Worm (Caenorhabditis elegans) whole organism, young adult: ENCODE results near the gene clec-55.

Source experiments
- B0336.3 ChIP-seq: fragments of 200-800 bp; sonication (Bioruptor generic); IDR thresholded peaks from 2 replicates; pipeline ENCODE4 v1.3.6; 2022; ENCODE audit warnings: missing genetic modification characterization, missing compliant biosample characterization
- C17E4.6 ChIP-seq: fragments of 200-800 bp; sonication (Bioruptor generic); IDR thresholded peaks from 2 replicates; pipeline ENCODE4 v1.3.6; 2022; ENCODE audit warnings: missing genetic modification reagents, missing genetic modification characterization, missing compliant biosample characterization
- F10E7.11 ChIP-seq: sonication (generic microtip); optimal IDR thresholded peaks from 2 replicates; lab custom pipeline; 2017; ENCODE audit warnings: mild to moderate bottlenecking, missing genetic modification characterization, moderate library complexity, missing compliant biosample characterization
- F22D6.2 ChIP-seq: sonication (generic microtip); optimal IDR thresholded peaks from 2 replicates; lab custom pipeline; 2016; ENCODE audit warnings: mild to moderate bottlenecking, missing genetic modification characterization, missing compliant biosample characterization
- F33H1.4 ChIP-seq: fragments of 200-800 bp; sonication (Bioruptor generic); IDR thresholded peaks from 2 replicates; pipeline ENCODE4 v1.3.6; 2022; ENCODE audit warnings: missing genetic modification reagents, missing genetic modification characterization, missing compliant biosample characterization
- F37B4.10 ChIP-seq: fragments of 200-800 bp; sonication (Bioruptor generic); IDR thresholded peaks from 2 replicates; pipeline ENCODE4 v1.3.6; 2022; ENCODE audit warnings: missing genetic modification characterization, missing compliant biosample characterization
- F49E8.2 ChIP-seq: sonication (generic microtip); optimal IDR thresholded peaks from 3 replicates; lab custom pipeline; 2017; ENCODE audit warnings: missing genetic modification characterization, mild to moderate bottlenecking, missing compliant biosample characterization, antibody characterized with exemption, moderate library complexity; ENCODE audit not compliant: insufficient read depth
- F55B11.4 ChIP-seq: sonication (generic microtip); optimal IDR thresholded peaks from 2 replicates; lab custom pipeline; 2016; ENCODE audit warnings: missing compliant biosample characterization, missing genetic modification characterization, borderline replicate concordance; ENCODE audit not compliant: insufficient read depth
- Y56A3A.18 ChIP-seq: fragments of 200-800 bp; sonication (Bioruptor generic); IDR thresholded peaks from 2 replicates; pipeline ENCODE4 v1.3.6; 2022; ENCODE audit warnings: missing genetic modification reagents, missing genetic modification characterization, missing compliant biosample characterization
- Y67H2A.10 ChIP-seq: fragments of 200-800 bp; sonication (Bioruptor generic); conservative IDR thresholded peaks from 2 replicates; pipeline ENCODE4 v1.3.6; 2022; ENCODE audit warnings: missing genetic modification reagents, missing genetic modification characterization, missing compliant biosample characterization
- Y95B8A.8 ChIP-seq: fragments of 200-800 bp; sonication (Bioruptor generic); IDR thresholded peaks from 2 replicates; pipeline ENCODE4 v1.3.6; 2022; ENCODE audit warnings: missing genetic modification reagents, missing genetic modification characterization, missing compliant biosample characterization
- aptf-3 ChIP-seq: fragments of 200-800 bp; sonication (Bioruptor generic); IDR thresholded peaks from 2 replicates; pipeline ENCODE4 v1.3.6; 2022; ENCODE audit warnings: missing genetic modification characterization, missing compliant biosample characterization
- athp-1 ChIP-seq: sonication (generic microtip); optimal IDR thresholded peaks from 2 replicates; lab custom pipeline; 2017; ENCODE audit warnings: mild to moderate bottlenecking, missing genetic modification characterization, missing compliant biosample characterization
- attf-6 ChIP-seq: fragments of 200-800 bp; sonication (Bioruptor generic); IDR thresholded peaks from 2 replicates; pipeline ENCODE4 v1.3.6; 2022; ENCODE audit warnings: missing genetic modification reagents, missing genetic modification characterization, missing compliant biosample characterization
- bed-1 ChIP-seq: fragments of 200-800 bp; sonication (Bioruptor generic); IDR thresholded peaks from 2 replicates; pipeline ENCODE4 v1.3.6; 2022; ENCODE audit warnings: missing genetic modification reagents, missing genetic modification characterization, missing compliant biosample characterization
- ceh-91 ChIP-seq: fragments of 200-800 bp; sonication (Bioruptor generic); IDR thresholded peaks from 2 replicates; pipeline ENCODE4 v1.3.6; 2022; ENCODE audit warnings: missing genetic modification reagents, missing genetic modification characterization, missing compliant biosample characterization
- dox-1 ChIP-seq: fragments of 200-800 bp; sonication (Bioruptor generic); IDR thresholded peaks from 2 replicates; pipeline ENCODE4 v1.3.6; 2022; ENCODE audit warnings: missing genetic modification reagents, missing genetic modification characterization, missing compliant biosample characterization
- dpl-1 ChIP-seq: fragments of 150-350 bp; optimal IDR thresholded peaks from 2 replicates; lab custom pipeline; 2014; ENCODE audit warnings: missing biosample characterization, missing genetic modification reagents, missing genetic modification characterization
- efl-1 ChIP-seq: fragments of 150-350 bp; optimal IDR thresholded peaks from 2 replicates; lab custom pipeline; 2014; ENCODE audit warnings: missing biosample characterization, missing genetic modification reagents, missing genetic modification characterization
- ekl-4 ChIP-seq: fragments of 200-800 bp; sonication (Bioruptor generic); IDR thresholded peaks from 2 replicates; pipeline ENCODE4 v1.3.6; 2022; ENCODE audit warnings: missing genetic modification reagents, missing genetic modification characterization, missing compliant biosample characterization
- him-1 ChIP-seq: sonication (generic microtip); optimal IDR thresholded peaks from 2 replicates; lab custom pipeline; 2016; ENCODE audit warnings: missing genotype, missing genetic modification reagents, missing genetic modification characterization, missing compliant biosample characterization
- hmg-1.2 ChIP-seq: fragments of 200-800 bp; sonication (Bioruptor generic); IDR thresholded peaks from 2 replicates; pipeline ENCODE4 v1.3.6; 2022; ENCODE audit warnings: missing genetic modification reagents, missing genetic modification characterization, missing compliant biosample characterization
- lag-1 ChIP-seq: fragments of 200-800 bp; sonication (Bioruptor generic); IDR thresholded peaks from 2 replicates; pipeline ENCODE4 v1.3.6; 2022; ENCODE audit warnings: missing genetic modification reagents, missing genetic modification characterization, missing compliant biosample characterization
- lin-54 ChIP-seq: fragments of 200-800 bp; sonication (Bioruptor generic); optimal IDR thresholded peaks from 2 replicates; lab custom pipeline; 2018; ENCODE audit warnings: mild to moderate bottlenecking, missing genetic modification characterization, missing compliant biosample characterization
- lir-1 ChIP-seq: fragments of 200-800 bp; sonication (Bioruptor generic); conservative IDR thresholded peaks from 2 replicates; pipeline ENCODE4 v1.3.6; 2022; ENCODE audit warnings: missing genetic modification reagents, missing genetic modification characterization, missing compliant biosample characterization
- lsl-1 ChIP-seq: fragments of 200-800 bp; sonication (Bioruptor generic); optimal IDR thresholded peaks from 2 replicates; lab custom pipeline; 2018; ENCODE audit warnings: mild to moderate bottlenecking, missing genetic modification characterization, moderate library complexity, missing compliant biosample characterization
- madf-3 ChIP-seq: fragments of 200-800 bp; sonication (Bioruptor generic); IDR thresholded peaks from 2 replicates; pipeline ENCODE4 v1.3.6; 2022; ENCODE audit warnings: missing genetic modification reagents, missing genetic modification characterization, missing compliant biosample characterization
- madf-8 ChIP-seq: fragments of 200-800 bp; sonication (Bioruptor generic); conservative IDR thresholded peaks from 2 replicates; pipeline ENCODE4 v1.3.6; 2022; ENCODE audit warnings: missing genetic modification reagents, missing genetic modification characterization, missing compliant biosample characterization
- mcd-1 ChIP-seq: fragments of 200-800 bp; sonication (Bioruptor generic); IDR thresholded peaks from 2 replicates; pipeline ENCODE4 v1.3.6; 2022; ENCODE audit warnings: missing genetic modification reagents, missing genetic modification characterization, missing compliant biosample characterization
- mel-28 ChIP-seq: sonication (generic microtip); optimal IDR thresholded peaks from 2 replicates; lab custom pipeline; 2016; ENCODE audit warnings: borderline replicate concordance, mild to moderate bottlenecking, missing genetic modification characterization, missing compliant biosample characterization
- nfya-2 ChIP-seq: fragments of 200-800 bp; sonication (Bioruptor generic); IDR thresholded peaks from 2 replicates; pipeline ENCODE4 v1.3.6; 2022; ENCODE audit warnings: missing genetic modification reagents, missing genetic modification characterization, missing compliant biosample characterization
- pbrm-1 ChIP-seq: fragments of 200-800 bp; sonication (Bioruptor generic); IDR thresholded peaks from 2 replicates; pipeline ENCODE4 v1.3.6; 2022; ENCODE audit warnings: missing genetic modification reagents, missing genetic modification characterization, missing compliant biosample characterization
- rcor-1 ChIP-seq: fragments of 200-800 bp; sonication (Bioruptor generic); IDR thresholded peaks from 2 replicates; pipeline ENCODE4 v1.3.6; 2022; ENCODE audit warnings: missing genetic modification reagents, missing genetic modification characterization, missing compliant biosample characterization
- snpc-1.1 ChIP-seq: sonication (generic microtip); optimal IDR thresholded peaks from 2 replicates; lab custom pipeline; 2017; ENCODE audit warnings: missing genetic modification characterization, mild to moderate bottlenecking, missing compliant biosample characterization, antibody characterized with exemption, moderate library complexity, missing genotype, missing genetic modification reagents; ENCODE audit not compliant: insufficient read depth
- snpc-1.3 ChIP-seq: sonication (generic microtip); optimal IDR thresholded peaks from 2 replicates; lab custom pipeline; 2017; ENCODE audit warnings: missing genetic modification characterization, mild to moderate bottlenecking, missing compliant biosample characterization, antibody characterized with exemption, moderate library complexity, missing genotype, missing genetic modification reagents; ENCODE audit not compliant: insufficient read depth
- snpc-3.4 ChIP-seq: sonication (generic microtip); optimal IDR thresholded peaks from 2 replicates; lab custom pipeline; 2017; ENCODE audit warnings: missing genetic modification characterization, mild to moderate bottlenecking, missing compliant biosample characterization, antibody characterized with exemption, moderate library complexity, missing genotype, missing genetic modification reagents
- tbp1 ChIP-seq: fragments of 200-800 bp; sonication (Bioruptor generic); optimal IDR thresholded peaks from 2 replicates; lab custom pipeline; 2018; ENCODE audit warnings: mild to moderate bottlenecking, missing genetic modification characterization, missing compliant biosample characterization
- tbx-9 ChIP-seq: sonication (generic microtip); optimal IDR thresholded peaks from 2 replicates; lab custom pipeline; 2016; ENCODE audit warnings: borderline replicate concordance, missing genetic modification characterization, inconsistent platforms, missing compliant biosample characterization
- unc-130 ChIP-seq: sonication (generic microtip); optimal IDR thresholded peaks from 2 replicates; lab custom pipeline; 2016; ENCODE audit warnings: missing genetic modification reagents, missing genetic modification characterization, missing compliant biosample characterization
- xnd-1 ChIP-seq: sonication (generic microtip); optimal IDR thresholded peaks from 2 replicates; lab custom pipeline; 2016; ENCODE audit warnings: missing genotype, missing genetic modification reagents, missing genetic modification characterization, missing compliant biosample characterization
- ztf-18 ChIP-seq: sonication (generic microtip); optimal IDR thresholded peaks from 2 replicates; lab custom pipeline; 2016; ENCODE audit warnings: missing genotype, mild to moderate bottlenecking, missing genetic modification characterization, missing compliant biosample characterization

The clec-55 gene

ce11 chrV:14457070-14457469, 22.0 kb upstream of the clec-55 start, which contains the start of gene coh-3 (continued):
- no peak for TF ChIP-seq tbx-9 (tag; lab: Kevin White, UChicago)
- TF ChIP-seq Y56A3A.18 (GFP tag; lab: Robert Waterston, UW) = no peak
- peak; percentile 70 for TF ChIP-seq attf-6 (GFP tag; lab: Robert Waterston, UW)
- TF ChIP-seq mcd-1 (GFP tag; lab: Robert Waterston, UW) = peak; percentile 63
- 0 out of 2 replicates have a peak, but pooled peaks have one; percentile 35 for TF ChIP-seq Y95B8A.8 (GFP tag; lab: Robert Waterston, UW)
- peak; percentile 90 for TF ChIP-seq lin-54 (GFP tag; lab: Kevin White, UChicago)
- no peak for TF ChIP-seq F10E7.11
- TF ChIP-seq snpc-1.3 = peak; percentile 92
- no peak for TF ChIP-seq bed-1
- peak; percentile 96 for TF ChIP-seq ceh-91 (GFP tag; lab: Robert Waterston, UW)
- peak; percentile 96 for TF ChIP-seq efl-1 (GFP tag; lab: Kevin White, UChicago)
- TF ChIP-seq lag-1 (GFP tag; lab: Robert Waterston, UW) = no peak
- TF ChIP-seq athp-1 (tag; lab: Kevin White, UChicago) = peak; percentile 25
- TF ChIP-seq tbp1 (GFP tag; lab: Kevin White, UChicago) = peak; percentile 69
- peak; percentile 81 for TF ChIP-seq dox-1 (GFP tag; lab: Robert Waterston, UW)
- TF ChIP-seq F37B4.10 (GFP tag; lab: Robert Waterston, UW) = no peak
- peak; percentile 53; the same call in 1 of the 2 replicates for TF ChIP-seq lir-1
- peak; percentile 90 for TF ChIP-seq dpl-1 (GFP tag; lab: Kevin White, UChicago)
- TF ChIP-seq F55B11.4 (tag; lab: Kevin White, UChicago) = no peak
- no peak for TF ChIP-seq nfya-2 (GFP tag; lab: Robert Waterston, UW)
- TF ChIP-seq snpc-3.4 = peak; percentile 95
- TF ChIP-seq snpc-1.1 (tag; lab: Kevin White, UChicago) = peak; percentile 87
- TF ChIP-seq xnd-1 = peak; percentile 99
- TF ChIP-seq rcor-1 (GFP tag; lab: Robert Waterston, UW) = peak; percentile 76
- peak; percentile 49; the same call in 1 of the 2 replicates for TF ChIP-seq hmg-1.2
- TF ChIP-seq B0336.3 (GFP tag; lab: Robert Waterston, UW) = peak; percentile 53; the same call in 1 of the 2 replicates
- peak; percentile 74 for TF ChIP-seq pbrm-1 (GFP tag; lab: Robert Waterston, UW)
- peak; percentile 99 for TF ChIP-seq F33H1.4 (GFP tag; lab: Robert Waterston, UW)
- TF ChIP-seq unc-130 = peak; percentile 59
- peak; percentile 88 for TF ChIP-seq ekl-4 (GFP tag; lab: Robert Waterston, UW)
- peak; percentile 99 for TF ChIP-seq lsl-1
- TF ChIP-seq Y67H2A.10 = 0 out of 2 replicates have a peak, but pooled peaks have one; percentile 25
- peak; percentile 94 for TF ChIP-seq F49E8.2
- TF ChIP-seq him-1 = peak; percentile 53
- TF ChIP-seq C17E4.6 = peak; percentile 78; the same call in 1 of the 2 replicates
- TF ChIP-seq ztf-18 (tag; lab: Kevin White, UChicago) = no peak
- TF ChIP-seq aptf-3 (GFP tag; lab: Robert Waterston, UW) = no peak
- peak; percentile 96 for TF ChIP-seq madf-8 (GFP tag; lab: Robert Waterston, UW)
- TF ChIP-seq F22D6.2 (tag; lab: Kevin White, UChicago) = no peak
- TF ChIP-seq mel-28 (tag; lab: Kevin White, UChicago) = no peak
- peak; percentile 90 for TF ChIP-seq madf-3 (GFP tag; lab: Robert Waterston, UW)
